Worm (Caenorhabditis elegans): Measurements from ENCODE around the gene F56C3.9.
"Not testable (repeated sequence)": the region's sequence is repeated elsewhere in the genome, so short reads cannot be mapped to it uniquely, and the experiment has no call there.

The F56C3.9 gene

DNA sequence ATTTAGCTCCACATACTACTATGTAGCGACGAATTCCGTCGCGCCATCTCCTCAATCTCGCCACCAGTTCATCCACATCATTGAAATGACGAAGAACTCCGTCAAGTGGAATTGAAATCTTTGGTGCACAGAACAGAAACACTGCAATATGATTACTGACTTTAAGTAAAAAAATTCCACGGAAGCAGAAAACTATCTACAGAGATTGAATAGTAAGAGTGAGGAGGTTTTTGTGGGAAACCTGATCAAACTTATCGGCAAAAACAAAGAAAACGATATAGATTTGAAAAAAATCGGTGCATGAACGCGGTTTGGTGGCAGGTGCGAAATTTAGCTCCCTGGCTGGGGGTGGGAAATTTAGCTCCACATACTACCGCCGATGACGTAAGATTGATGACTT is 9.7 kb upstream of the F56C3.9 start, which contains the start of gene ZK402.2:
Gene ZK402.2 (plus strand): TSS at position 301 of the 400 bp plus-strand sequence.
- not testable (repeated sequence) for TF ChIP-seq ets-4, ceh-34, gmeb-2 (tag; optimal IDR thresholded peaks at IDR 0.05)

DNA sequence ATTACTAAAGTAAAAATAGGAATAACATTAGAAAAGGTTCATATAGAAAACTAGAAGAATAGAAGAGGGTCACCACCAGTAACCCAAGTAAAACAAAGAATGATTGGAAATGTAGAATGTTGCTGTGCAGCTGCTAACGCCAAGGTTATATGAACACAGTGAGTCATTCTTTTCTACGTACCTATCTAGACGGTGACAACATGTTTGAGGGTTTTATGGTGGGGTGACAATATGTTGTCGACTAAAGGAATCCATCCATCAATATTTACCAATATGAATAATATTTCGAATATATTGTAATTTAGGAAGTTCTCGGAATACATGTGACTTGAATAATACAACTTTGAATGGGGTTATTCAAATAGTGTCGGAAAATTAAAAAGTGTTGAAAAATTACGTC is 7.5 kb upstream of the F56C3.9 start, which contains the start of gene ZK402.5:
Gene ZK402.5 (minus strand): TSS at position 101 of the 400 bp plus-strand sequence.
- no peak for TF ChIP-seq hlh-6 (tag; optimal IDR thresholded peaks at IDR 0.05)

DNA sequence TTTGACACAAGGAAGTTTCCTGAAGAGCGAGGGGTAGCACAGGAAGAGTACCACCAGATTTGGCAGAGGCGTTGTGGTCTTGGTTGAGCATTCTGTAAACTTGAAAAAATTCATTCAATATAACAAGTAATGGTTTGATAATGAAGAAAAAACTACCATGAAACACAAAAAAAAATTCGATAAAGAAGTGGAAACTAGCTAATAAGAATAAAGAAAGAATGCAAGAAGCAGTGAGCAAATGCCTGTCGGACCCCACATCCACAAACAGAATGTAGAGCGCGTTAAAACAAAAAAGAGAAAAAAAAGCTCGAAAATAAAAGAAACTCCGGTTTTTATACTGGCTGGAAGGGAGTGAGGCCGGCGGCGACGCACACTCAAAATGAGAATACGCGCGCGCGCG is 3.7 kb upstream of the F56C3.9 start, which contains the start of gene H39E20.1:
Gene H39E20.1 (minus strand): TSS at position 101 of the 400 bp plus-strand sequence.
- TF ChIP-seq npax-4 (tag; optimal IDR thresholded peaks at IDR 0.05) = no peak
- TF ChIP-seq sox-4 (tag; optimal IDR thresholded peaks at IDR 0.05) = no peak
- TF ChIP-seq ahr-1 (tag; optimal IDR thresholded peaks at IDR 0.05) = no peak
- TF ChIP-seq pha-2 (tag; optimal IDR thresholded peaks at IDR 0.05) = no peak
- no peak for TF ChIP-seq ceh-18 (tag; optimal IDR thresholded peaks at IDR 0.05)
- no peak for TF ChIP-seq unc-86 (tag; optimal IDR thresholded peaks at IDR 0.05)
- no peak for TF ChIP-seq fax-1 (tag; optimal IDR thresholded peaks at IDR 0.05)
- TF ChIP-seq nfya-1 (tag; optimal IDR thresholded peaks at IDR 0.05) = no peak
- TF ChIP-seq hlh-13 (GFP tag; optimal IDR thresholded peaks at IDR 0.05) = no peak
- TF ChIP-seq hlh-15 (tag; optimal IDR thresholded peaks at IDR 0.05) = no peak
- TF ChIP-seq pha-4 (tag; optimal IDR thresholded peaks at IDR 0.05) = no peak
- no peak for TF ChIP-seq T23F11.4 (GFP tag; optimal IDR thresholded peaks at IDR 0.05)

DNA sequence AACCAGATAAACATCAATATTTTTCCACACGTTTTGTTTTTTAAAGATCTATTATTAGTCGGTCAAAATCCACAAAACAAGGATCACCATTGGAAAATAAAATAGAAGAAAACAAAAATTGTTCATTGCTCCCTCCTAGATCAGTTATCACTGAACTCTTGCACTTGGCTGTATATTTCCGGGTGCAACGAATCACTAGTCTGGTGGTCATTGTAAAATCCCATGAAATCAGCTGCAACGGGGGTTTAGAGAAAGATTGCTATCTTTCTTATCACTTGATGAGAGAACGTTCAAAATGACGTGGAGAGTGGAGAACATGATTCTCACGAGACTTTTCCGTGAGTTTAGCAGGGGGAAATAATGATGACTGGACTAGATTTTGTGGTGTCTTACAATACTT is 2.0 kb upstream of the F56C3.9 start:
- TF ChIP-seq madf-2 (tag; optimal IDR thresholded peaks at IDR 0.05) = no peak
- no peak for TF ChIP-seq hlh-8 (tag; optimal IDR thresholded peaks at IDR 0.05)
- TF ChIP-seq ceh-24 (tag; optimal IDR thresholded peaks at IDR 0.05) = no peak
- TF ChIP-seq lin-11 (tag; optimal IDR thresholded peaks at IDR 0.05) = no peak
- TF ChIP-seq elt-2 (tag; optimal IDR thresholded peaks at IDR 0.05) = no peak
- TF ChIP-seq ttx-3 (tag; optimal IDR thresholded peaks at IDR 0.05) = no peak
- no peak for TF ChIP-seq C08G9.2 (tag; optimal IDR thresholded peaks at IDR 0.05)
- TF ChIP-seq ceh-18 (tag; optimal IDR thresholded peaks at IDR 0.05) = no peak
- no peak for TF ChIP-seq ets-4 (tag; optimal IDR thresholded peaks at IDR 0.05)
- no peak for TF ChIP-seq gmeb-2 (tag; optimal IDR thresholded peaks at IDR 0.05)
- TF ChIP-seq lim-6 (tag; optimal IDR thresholded peaks at IDR 0.05) = no peak
- no peak for TF ChIP-seq pag-3 (tag; optimal IDR thresholded peaks at IDR 0.05; ENCODE audit: borderline replicate concordance)
- TF ChIP-seq fax-1 (tag; optimal IDR thresholded peaks at IDR 0.05) = no peak
- no peak for TF ChIP-seq hlh-13 (GFP tag; optimal IDR thresholded peaks at IDR 0.05)
- TF ChIP-seq eyg-1 (tag; optimal IDR thresholded peaks at IDR 0.05) = no peak
- TF ChIP-seq zip-5 (tag; optimal IDR thresholded peaks at IDR 0.05) = no peak

DNA sequence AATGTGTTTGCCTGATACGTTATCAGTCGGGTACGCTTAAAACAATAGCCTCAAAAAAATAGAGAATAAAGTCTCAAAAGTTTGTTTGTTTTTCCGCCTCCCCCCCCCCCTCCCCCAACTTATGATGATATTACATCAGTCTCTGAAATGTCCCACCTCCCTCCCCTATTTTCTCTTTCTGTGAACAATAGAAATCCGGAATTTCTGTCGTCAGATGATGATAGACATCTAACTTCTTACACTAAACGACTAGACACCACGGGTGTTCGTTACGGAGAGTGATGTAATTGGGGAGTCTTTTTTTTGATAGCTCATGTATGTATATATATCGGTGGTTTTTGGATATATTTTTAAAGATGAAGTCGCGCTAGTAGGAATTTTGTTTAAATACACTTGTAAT is 646 bp upstream of the F56C3.9 start:
- TF ChIP-seq hlh-13 (GFP tag; optimal IDR thresholded peaks at IDR 0.05) (no peak), ahr-1 (tag; optimal IDR thresholded peaks at IDR 0.05) (no peak), tbx-7 (tag; optimal IDR thresholded peaks at IDR 0.05) (no peak), F13H6.1 (tag; optimal IDR thresholded peaks at IDR 0.05) (no peak), lim-6 (tag; optimal IDR thresholded peaks at IDR 0.05) (no peak), pha-2 (tag; optimal IDR thresholded peaks at IDR 0.05) (no peak), ceh-48 (tag; optimal IDR thresholded peaks at IDR 0.05) (no peak), pros-1 (tag; optimal IDR thresholded peaks at IDR 0.05) (no peak), ceh-45 (GFP tag; IDR thresholded peaks at IDR 0.05) (no peak), ama-1 (optimal IDR thresholded peaks at IDR 0.05) (no peak), ceh-2 (tag; optimal IDR thresholded peaks at IDR 0.05) (no peak), ceh-22 (tag; optimal IDR thresholded peaks at IDR 0.05) (no peak)
